Worm (Caenorhabditis elegans): ENCODE data around the gene T20B12.4.

Gene T20B12.4

DNA sequence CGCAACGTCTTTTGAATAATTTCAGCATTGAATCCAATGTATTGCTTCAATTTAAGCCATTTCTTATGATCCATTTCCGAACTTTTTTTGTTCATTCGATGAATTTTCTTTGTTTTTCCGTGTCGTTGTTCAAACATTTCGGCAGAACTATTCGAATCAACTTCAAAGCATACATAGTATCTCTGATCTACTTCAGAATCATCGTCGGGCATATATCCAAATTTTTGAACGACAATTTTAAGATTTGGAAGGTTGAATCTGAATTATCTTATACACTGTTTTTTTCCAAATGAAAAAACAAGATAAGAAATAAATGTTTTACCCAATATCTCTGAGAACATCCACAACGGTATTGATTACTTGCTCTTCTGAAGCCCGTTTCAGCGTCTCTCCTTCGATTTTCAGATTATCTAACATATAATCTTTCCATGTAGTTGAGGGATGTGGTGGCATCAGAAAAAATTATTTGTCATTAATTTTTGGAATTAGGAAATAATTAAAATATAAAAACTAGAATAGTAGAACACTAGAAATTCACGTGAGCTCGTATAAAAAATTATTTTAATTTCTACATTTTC lies 38.3 kb upstream of the T20B12.4 start, which contains the start of gene lab-2 (continued):
- TF ChIP-seq dpff-1 (tag; optimal IDR thresholded peaks at IDR 0.05), result peak; percentile 40
- no peak for TF ChIP-seq mes-4 (tag; optimal IDR thresholded peaks at IDR 0.05)
- TF ChIP-seq ztf-3 (GFP tag; optimal IDR thresholded peaks at IDR 0.05), result no peak
- TF ChIP-seq die-1 (tag; optimal IDR thresholded peaks at IDR 0.05), result no peak
- TF ChIP-seq Y56A3A.18 (GFP tag; IDR thresholded peaks at IDR 0.05), result peak; percentile 65; the same call in 1 of the 2 replicates
- TF ChIP-seq F55B11.4 (tag; optimal IDR thresholded peaks at IDR 0.05; ENCODE audit: borderline replicate concordance, insufficient read depth), result no peak
- TF ChIP-seq T26A5.8 (tag; optimal IDR thresholded peaks at IDR 0.05), result no peak
- no peak for TF ChIP-seq F57A8.1 (GFP tag; optimal IDR thresholded peaks at IDR 0.05)
- peak; percentile 67 for TF ChIP-seq repo-1 (tag; optimal IDR thresholded peaks at IDR 0.05)
- TF ChIP-seq ztf-18 (tag; optimal IDR thresholded peaks at IDR 0.05), result no peak
- no peak; the same call in 1 of the 2 replicates for TF ChIP-seq ekl-4 (GFP tag; IDR thresholded peaks at IDR 0.05)
- no peak for TF ChIP-seq snpc-3.4 (tag; optimal IDR thresholded peaks at IDR 0.05)
- no peak for TF ChIP-seq B0261.1 (tag; optimal IDR thresholded peaks at IDR 0.05)
- peak; percentile 53; the same call in 1 of the 2 replicates for TF ChIP-seq Y53G8AR.9 (GFP tag; conservative IDR thresholded peaks at IDR 0.05)
- TF ChIP-seq nhr-80 (tag; optimal IDR thresholded peaks at IDR 0.05), result no peak
- no peak for TF ChIP-seq pbrm-1 (GFP tag; IDR thresholded peaks at IDR 0.05)
- TF ChIP-seq zim-3 (tag; optimal IDR thresholded peaks at IDR 0.05), result peak; percentile 17
- no peak for TF ChIP-seq snpc-1.1 (tag; optimal IDR thresholded peaks at IDR 0.05; ENCODE audit: insufficient read depth)
- TF ChIP-seq dox-1 (GFP tag; IDR thresholded peaks at IDR 0.05), result no peak
- TF ChIP-seq F49E8.2 (tag; optimal IDR thresholded peaks at IDR 0.05; ENCODE audit: insufficient read depth), result no peak
- no peak for TF ChIP-seq Y53F4B.3 (GFP tag; IDR thresholded peaks at IDR 0.05)
- TF ChIP-seq let-607 (tag; optimal IDR thresholded peaks at IDR 0.05), result no peak
- no peak for TF ChIP-seq lin-35 (GFP tag; optimal IDR thresholded peaks at IDR 0.05)
- TF ChIP-seq T07F8.4 (tag; optimal IDR thresholded peaks at IDR 0.05), result no peak
- no peak for TF ChIP-seq mel-28 (tag; optimal IDR thresholded peaks at IDR 0.05; ENCODE audit: borderline replicate concordance)
- no peak for TF ChIP-seq dpl-1 (GFP tag; optimal IDR thresholded peaks at IDR 0.05)
- TF ChIP-seq sea-2 (GFP tag; IDR thresholded peaks at IDR 0.05), result no peak
- no peak for TF ChIP-seq egl-18 (GFP tag; IDR thresholded peaks at IDR 0.05)
- no peak for TF ChIP-seq hlh-26 (GFP tag; conservative IDR thresholded peaks at IDR 0.05)
- no peak for TF ChIP-seq B0019.2 (GFP tag; conservative IDR thresholded peaks at IDR 0.05)
- 0 out of 2 replicates have a peak, but pooled peaks have one; percentile 34 for TF ChIP-seq madf-6 (GFP tag; IDR thresholded peaks at IDR 0.05)
- no peak for TF ChIP-seq attf-5 (GFP tag; optimal IDR thresholded peaks at IDR 0.05)
- no peak for TF ChIP-seq ceh-27 (GFP tag; optimal IDR thresholded peaks at IDR 0.05)
- peak; percentile 10 for TF ChIP-seq lin-54 (GFP tag; optimal IDR thresholded peaks at IDR 0.05)
- TF ChIP-seq ZK185.1 (tag; optimal IDR thresholded peaks at IDR 0.05; ENCODE audit: poor library complexity, severe bottlenecking), result no peak
- no peak for TF ChIP-seq ztf-25 (GFP tag; IDR thresholded peaks at IDR 0.05)
- TF ChIP-seq rpc-1 (optimal IDR thresholded peaks at IDR 0.05), result no peak
- TF ChIP-seq rpc-1 (tag; optimal IDR thresholded peaks at IDR 0.05), result no peak
- TF ChIP-seq tbp1 (GFP tag; optimal IDR thresholded peaks at IDR 0.05), result no peak
- no peak for TF ChIP-seq Y67H2A.10 (GFP tag; conservative IDR thresholded peaks at IDR 0.05)
- no peak for TF ChIP-seq sdz-38 (tag; optimal IDR thresholded peaks at IDR 0.05)
- no peak for TF ChIP-seq ceh-40 (GFP tag; IDR thresholded peaks at IDR 0.05)
- TF ChIP-seq F23B12.7 (tag; optimal IDR thresholded peaks at IDR 0.05; ENCODE audit: insufficient read depth), result no peak
- TF ChIP-seq ztf-28 (GFP tag; IDR thresholded peaks at IDR 0.05), result no peak
- TF ChIP-seq madf-8 (GFP tag; conservative IDR thresholded peaks at IDR 0.05), result no peak
- TF ChIP-seq efl-1 (GFP tag; optimal IDR thresholded peaks at IDR 0.05), result no peak
- no peak for TF ChIP-seq akir-1 (GFP tag; optimal IDR thresholded peaks at IDR 0.05)
- no peak for TF ChIP-seq ceh-100 (GFP tag; IDR thresholded peaks at IDR 0.05)

All from whole organism, young adult.